Worm (Caenorhabditis elegans): ENCODE measurements around the gene ZC190.6.

ZC190.6 gene

ce11 chrV:8637666-8638271, 39.3 kb downstream of the ZC190.6 start, which contains the start of the genes F28A12.10 and acd-4:
Gene F28A12.10, minus strand, starts transcription at chrV:8637766.
Gene acd-4, plus strand, starts transcription at chrV:8638221.
- TF ChIP-seq ceh-28 (tag; optimal IDR thresholded peaks at IDR 0.05) (no peak), ztf-11 (tag; optimal IDR thresholded peaks at IDR 0.05) (no peak), mdl-1 (tag; optimal IDR thresholded peaks at IDR 0.05) (no peak), nhr-77 (tag; optimal IDR thresholded peaks at IDR 0.05) (no peak), lsy-12 (tag; optimal IDR thresholded peaks at IDR 0.05) (no peak), elt-2 (tag; optimal IDR thresholded peaks at IDR 0.05) (no peak), egl-27 (tag; optimal IDR thresholded peaks at IDR 0.05) (no peak), skn-1 (tag; optimal IDR thresholded peaks at IDR 0.05) (no peak), egl-5 (tag; optimal IDR thresholded peaks at IDR 0.05) (no peak), elt-1 (tag; optimal IDR thresholded peaks at IDR 0.05) (no peak), fkh-2 (tag; optimal IDR thresholded peaks at IDR 0.05) (no peak), zag-1 (tag; optimal IDR thresholded peaks at IDR 0.05) (no peak)

- TF ChIP-seq lsy-12 (tag; optimal IDR thresholded peaks at IDR 0.05) (no peak), snpc-4 (tag; optimal IDR thresholded peaks at IDR 0.05) (no peak), nhr-76 (tag; optimal IDR thresholded peaks at IDR 0.05) (no peak), ceh-16 (tag; optimal IDR thresholded peaks at IDR 0.05) (no peak), hmg-11 (tag; optimal IDR thresholded peaks at IDR 0.05) (no peak), aly-2 (tag; optimal IDR thresholded peaks at IDR 0.05) (no peak)
These were observed 40.2 kb downstream of the ZC190.6 start, which contains the start of gene grl-12 for ce11 chrV:8636907-8637306. Gene grl-12, minus strand, starts transcription at chrV:8637007.

- TF ChIP-seq nhr-12 (tag; optimal IDR thresholded peaks at IDR 0.05) (no peak), nhr-23 (tag; optimal IDR thresholded peaks at IDR 0.05) (no peak), fkh-10 (GFP tag; optimal IDR thresholded peaks at IDR 0.05) (no peak), unc-39 (tag; optimal IDR thresholded peaks at IDR 0.05) (no peak), nhr-25 (tag; optimal IDR thresholded peaks at IDR 0.05) (no peak), daf-12 (tag; optimal IDR thresholded peaks at IDR 0.05) (no peak), nhr-67 (tag; optimal IDR thresholded peaks at IDR 0.05) (no peak), nhr-43 (tag; optimal IDR thresholded peaks at IDR 0.05; ENCODE audit: poor library complexity, severe bottlenecking) (no peak), lin-15B (tag; optimal IDR thresholded peaks at IDR 0.05) (no peak), ceh-82 (tag; optimal IDR thresholded peaks at IDR 0.05) (no peak), sea-2 (GFP tag; optimal IDR thresholded peaks at IDR 0.05) (no peak), nfya-1 (tag; optimal IDR thresholded peaks at IDR 0.05; ENCODE audit: insufficient read depth) (no peak), nhr-237 (tag; optimal IDR thresholded peaks at IDR 0.05) (no peak)
These were observed 41.5 kb downstream of the ZC190.6 start, which contains the start of gene oac-29 for ce11 chrV:8635575-8635974. Gene oac-29, minus strand, starts transcription at chrV:8635675.

DNA sequence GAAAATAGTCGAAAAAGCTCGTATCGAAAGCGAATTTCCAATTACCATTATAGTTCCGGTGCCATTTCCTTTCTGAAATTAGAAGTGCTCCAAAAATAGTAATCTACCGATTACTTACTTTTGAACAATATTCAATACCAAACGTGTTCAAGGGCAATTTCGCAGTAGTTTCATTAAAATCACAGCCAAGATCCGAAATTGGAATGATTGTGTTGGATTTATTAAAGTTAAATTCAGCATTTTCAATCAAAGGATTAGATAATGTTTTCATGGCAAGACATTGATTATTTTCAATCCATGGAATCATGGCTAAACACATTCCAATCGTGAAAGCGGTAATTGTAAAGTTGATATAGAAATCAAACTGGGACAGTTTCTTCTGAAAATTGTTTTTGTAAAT, 44.3 kb downstream of the ZC190.6 start:
- no peak for TF ChIP-seq fos-1 (tag; optimal IDR thresholded peaks at IDR 0.05)
- no peak for TF ChIP-seq ztf-4 (tag; optimal IDR thresholded peaks at IDR 0.05)
- TF ChIP-seq nhr-28 (tag; optimal IDR thresholded peaks at IDR 0.05), result no peak
- no peak for TF ChIP-seq ztf-11 (tag; optimal IDR thresholded peaks at IDR 0.05)
- no peak for TF ChIP-seq pqm-1 (tag; optimal IDR thresholded peaks at IDR 0.05)
- TF ChIP-seq ceh-16 (tag; optimal IDR thresholded peaks at IDR 0.05), result no peak

- no peak for TF ChIP-seq lsy-12 (tag; optimal IDR thresholded peaks at IDR 0.05)
- TF ChIP-seq fkh-10 (GFP tag; optimal IDR thresholded peaks at IDR 0.05), result no peak
- peak; percentile 75 for TF ChIP-seq nhr-23 (tag; optimal IDR thresholded peaks at IDR 0.05)
- TF ChIP-seq hmg-11 (tag; optimal IDR thresholded peaks at IDR 0.05), result peak; percentile 72
- TF ChIP-seq daf-12 (tag; optimal IDR thresholded peaks at IDR 0.05), result no peak
- no peak for TF ChIP-seq R02D3.7 (tag; optimal IDR thresholded peaks at IDR 0.05)
- TF ChIP-seq nhr-28 (tag; optimal IDR thresholded peaks at IDR 0.05), result no peak
- no peak for TF ChIP-seq mdl-1 (tag; optimal IDR thresholded peaks at IDR 0.05)
- peak; percentile 91 for TF ChIP-seq pha-4 (tag; optimal IDR thresholded peaks at IDR 0.05)
- TF ChIP-seq aly-2 (tag; optimal IDR thresholded peaks at IDR 0.05), result no peak
- TF ChIP-seq tbx-2 (tag; optimal IDR thresholded peaks at IDR 0.05), result no peak
- peak; percentile 74 for TF ChIP-seq egl-5 (tag; optimal IDR thresholded peaks at IDR 0.05)
- TF ChIP-seq skn-1 (tag; optimal IDR thresholded peaks at IDR 0.05), result no peak
- peak; percentile 72 for TF ChIP-seq snpc-4 (tag; optimal IDR thresholded peaks at IDR 0.05)
- no peak for TF ChIP-seq egl-27 (tag; optimal IDR thresholded peaks at IDR 0.05)
- TF ChIP-seq ceh-16 (tag; optimal IDR thresholded peaks at IDR 0.05), result no peak
- peak; percentile 37 for TF ChIP-seq lin-39 (tag; optimal IDR thresholded peaks at IDR 0.05)
- no peak for TF ChIP-seq ztf-4 (tag; optimal IDR thresholded peaks at IDR 0.05)
- TF ChIP-seq eor-1 (tag; optimal IDR thresholded peaks at IDR 0.05), result no peak
- TF ChIP-seq ceh-82 (tag; optimal IDR thresholded peaks at IDR 0.05), result no peak
- peak; percentile 11 for TF ChIP-seq elt-1 (tag; optimal IDR thresholded peaks at IDR 0.05)
- peak; percentile 18 for TF ChIP-seq lin-15B (tag; optimal IDR thresholded peaks at IDR 0.05)
- TF ChIP-seq ceh-9 (tag; optimal IDR thresholded peaks at IDR 0.05), result no peak
- no peak for TF ChIP-seq ZK546.5 (tag; optimal IDR thresholded peaks at IDR 0.05)
- no peak for TF ChIP-seq nhr-67 (tag; optimal IDR thresholded peaks at IDR 0.05)
- TF ChIP-seq ztf-11 (tag; optimal IDR thresholded peaks at IDR 0.05), result no peak
- TF ChIP-seq ceh-28 (tag; optimal IDR thresholded peaks at IDR 0.05), result peak; percentile 29
- no peak for TF ChIP-seq nhr-77 (tag; optimal IDR thresholded peaks at IDR 0.05)
- TF ChIP-seq nhr-237 (tag; optimal IDR thresholded peaks at IDR 0.05), result no peak
- no peak for TF ChIP-seq nhr-12 (tag; optimal IDR thresholded peaks at IDR 0.05)
- TF ChIP-seq ama-1 (optimal IDR thresholded peaks at IDR 0.05), result no peak
- TF ChIP-seq pqm-1 (tag; optimal IDR thresholded peaks at IDR 0.05), result peak; percentile 40
These were observed 45.8 kb downstream of the ZC190.6 start, which contains the start of gene atg-18 for ce11 chrV:8631277-8631765. Gene atg-18, minus strand, starts transcription at chrV:8631327.
